Worm (Caenorhabditis elegans): ENCODE data around the gene C46H3.1.
A peak's percentile ranks its signal among the peaks of the same experiment; 100 is the strongest.

Gene C46H3.1

ce11 chrX:1242763-1243162, 33.6 kb downstream of the C46H3.1 start:
- TF ChIP-seq unc-130 (tag; optimal IDR thresholded peaks at IDR 0.05) (no peak), fkh-10 (GFP tag; optimal IDR thresholded peaks at IDR 0.05) (no peak), nhr-11 (tag; optimal IDR thresholded peaks at IDR 0.05) (no peak), pag-3 (tag; optimal IDR thresholded peaks at IDR 0.05; ENCODE audit: borderline replicate concordance, insufficient read depth) (no peak), sox-4 (tag; optimal IDR thresholded peaks at IDR 0.05) (no peak), lin-13 (GFP tag; optimal IDR thresholded peaks at IDR 0.05) (no peak), lin-39 (tag; optimal IDR thresholded peaks at IDR 0.05) (no peak), dsc-1 (tag; optimal IDR thresholded peaks at IDR 0.05) (no peak), mep-1 (tag; optimal IDR thresholded peaks at IDR 0.05) (no peak), efl-1 (optimal IDR thresholded peaks at IDR 0.05) (no peak), efl-1 (GFP tag; optimal IDR thresholded peaks at IDR 0.05 in 1 of 2) (no peak), ceh-8 (GFP tag; optimal IDR thresholded peaks at IDR 0.05) (no peak)

- TF ChIP-seq ceh-88 (GFP tag; IDR thresholded peaks at IDR 0.05): no peak
- no peak for TF ChIP-seq nhr-237 (tag; optimal IDR thresholded peaks at IDR 0.05)
- TF ChIP-seq fkh-4 (tag; optimal IDR thresholded peaks at IDR 0.05; ENCODE audit: borderline replicate concordance): no peak
- TF ChIP-seq lsy-2 (tag; optimal IDR thresholded peaks at IDR 0.05): no peak
- TF ChIP-seq nhr-11 (tag; optimal IDR thresholded peaks at IDR 0.05): no peak
- peak; percentile 38 for TF ChIP-seq lin-14 (GFP tag; optimal IDR thresholded peaks at IDR 0.05)
- peak in 1 of 2 experiments; percentile 21 for TF ChIP-seq mdl-1 (tag; optimal IDR thresholded peaks at IDR 0.05)
- TF ChIP-seq lir-3 (tag; optimal IDR thresholded peaks at IDR 0.05; ENCODE audit: poor library complexity): no peak
- TF ChIP-seq C16A3.4 (tag; optimal IDR thresholded peaks at IDR 0.05): no peak
- peak; percentile 3 for TF ChIP-seq snu-23 (GFP tag; optimal IDR thresholded peaks at IDR 0.05)
- no peak for TF ChIP-seq ceh-63 (GFP tag; optimal IDR thresholded peaks at IDR 0.05)
- TF ChIP-seq lin-35 (GFP tag; optimal IDR thresholded peaks at IDR 0.05): no peak
- TF ChIP-seq efl-3 (GFP tag; optimal IDR thresholded peaks at IDR 0.05): no peak
- no peak for TF ChIP-seq xbp-1 (tag; optimal IDR thresholded peaks at IDR 0.05)
- TF ChIP-seq blmp-1 (tag; optimal IDR thresholded peaks at IDR 0.05): peak; percentile 9
- no peak for TF ChIP-seq unc-98 (GFP tag; IDR thresholded peaks at IDR 0.05)
- no peak for TF ChIP-seq nhr-76 (tag; optimal IDR thresholded peaks at IDR 0.05)
- TF ChIP-seq skn-1 (tag; optimal IDR thresholded peaks at IDR 0.05): peak; percentile 52
- TF ChIP-seq fos-1 (tag; optimal IDR thresholded peaks at IDR 0.05): no peak
- TF ChIP-seq swsn-7 (tag; optimal IDR thresholded peaks at IDR 0.05): no peak
- TF ChIP-seq zip-4 (GFP tag; optimal IDR thresholded peaks at IDR 0.05): no peak
- TF ChIP-seq irx-1 (tag; optimal IDR thresholded peaks at IDR 0.05): no peak
- TF ChIP-seq pax-3 (tag; optimal IDR thresholded peaks at IDR 0.05): no peak
- TF ChIP-seq aha-1 (tag; optimal IDR thresholded peaks at IDR 0.05): no peak
- TF ChIP-seq ceh-82 (tag; optimal IDR thresholded peaks at IDR 0.05): peak in 1 of 3 experiments; percentile 12
- no peak for TF ChIP-seq nhr-85 (tag)
- TF ChIP-seq fkh-8 (tag; optimal IDR thresholded peaks at IDR 0.05): no peak
- TF ChIP-seq snpc-4 (tag; optimal IDR thresholded peaks at IDR 0.05): no peak
- TF ChIP-seq ama-1 (optimal IDR thresholded peaks at IDR 0.05): no peak
- TF ChIP-seq nhr-77 (tag; optimal IDR thresholded peaks at IDR 0.05): no peak
- TF ChIP-seq unc-86 (tag; optimal IDR thresholded peaks at IDR 0.05): no peak
- no peak for TF ChIP-seq sup-37 (GFP tag; optimal IDR thresholded peaks at IDR 0.05)
Observed at ce11 chrX:1244235-1244634, 35.0 kb downstream of the C46H3.1 start.

DNA sequence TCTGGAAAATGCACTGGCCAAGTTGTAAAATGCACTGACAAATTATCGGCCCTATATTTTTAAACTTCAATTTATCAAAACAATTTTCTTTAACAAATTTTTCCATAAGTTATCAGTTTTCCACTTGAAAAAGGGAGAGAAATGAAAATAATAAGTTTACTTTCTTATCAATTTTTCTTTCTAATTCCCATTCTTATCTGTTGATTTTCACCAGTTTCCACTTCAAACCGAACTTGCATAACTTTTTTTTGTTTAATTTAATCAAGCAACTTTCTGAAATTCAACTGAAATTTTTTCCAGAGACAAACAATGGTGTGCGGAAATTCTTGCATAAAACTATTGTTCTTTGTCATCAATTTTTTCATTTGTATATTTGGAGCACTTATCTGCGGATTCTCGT, 36.5 kb downstream of the C46H3.1 start, which contains the start of gene tsp-9:
Gene tsp-9 (plus strand): TSS at position 301 of the 400 bp plus-strand sequence.
- TF ChIP-seq grh-1 (GFP tag; IDR thresholded peaks at IDR 0.05) (no peak), unc-86 (tag; optimal IDR thresholded peaks at IDR 0.05) (no peak), jun-1 (tag; optimal IDR thresholded peaks at IDR 0.05) (no peak), sox-4 (tag; optimal IDR thresholded peaks at IDR 0.05) (no peak), nhr-76 (tag; optimal IDR thresholded peaks at IDR 0.05) (no peak), elt-2 (tag; optimal IDR thresholded peaks at IDR 0.05) (peak; percentile 47), ceh-82 (tag; optimal IDR thresholded peaks at IDR 0.05) (no peak), lin-35 (GFP tag; optimal IDR thresholded peaks at IDR 0.05) (peak in 1 of 2 experiments; percentile 25), aha-1 (tag; optimal IDR thresholded peaks at IDR 0.05) (no peak), zag-1 (tag; optimal IDR thresholded peaks at IDR 0.05) (no peak), zip-4 (GFP tag; optimal IDR thresholded peaks at IDR 0.05) (no peak)

Measured in whole organism, L1 larva.